Worm (Caenorhabditis elegans) whole organism, L4 larva: ENCODE data around the gene npp-8.
A peak's percentile ranks its signal among the peaks of the same experiment; 100 is the strongest.

Experiments used
- D1046.2 ChIP-seq: fragments of 200-800 bp; sonication (Bioruptor generic); IDR thresholded peaks from 2 replicates; pipeline ENCODE4 v1.3.6; 2022; ENCODE audit warnings: missing genetic modification characterization, missing compliant biosample characterization
- F10B5.3 ChIP-seq: sonication (generic microtip); optimal IDR thresholded peaks from 2 replicates; lab custom pipeline; 2016; ENCODE audit warnings: mild to moderate bottlenecking, missing genetic modification characterization, missing compliant biosample characterization
- F37D6.2 ChIP-seq: sonication (generic microtip); optimal IDR thresholded peaks from 2 replicates; lab custom pipeline; 2016; ENCODE audit warnings: mild to moderate bottlenecking, missing genetic modification characterization, missing compliant biosample characterization
- F49E8.2 ChIP-seq: sonication (generic microtip); optimal IDR thresholded peaks from 2 replicates; lab custom pipeline; 2016; ENCODE audit warnings: missing compliant biosample characterization, mild to moderate bottlenecking, missing genetic modification characterization, borderline replicate concordance
- R02D3.7 ChIP-seq: fragments of 150-350 bp; sonication (generic microtip); optimal IDR thresholded peaks from 3 replicates; lab custom pipeline; 2014; ENCODE audit warnings: missing biosample characterization, missing genetic modification characterization
- T26A8.4 ChIP-seq: fragments of 200-800 bp; sonication (Bioruptor generic); IDR thresholded peaks from 2 replicates; pipeline ENCODE4 v1.3.6; 2022; ENCODE audit warnings: missing genetic modification characterization, missing compliant biosample characterization
- Y5F2A.4 ChIP-seq: fragments of 200-800 bp; sonication (Bioruptor generic); optimal IDR thresholded peaks from 2 replicates; lab custom pipeline; 2018; ENCODE audit warnings: mild to moderate bottlenecking, missing genetic modification characterization, missing compliant biosample characterization
- Y75B8A.6 ChIP-seq: fragments of 200-800 bp; sonication (Bioruptor generic); IDR thresholded peaks from 2 replicates; pipeline ENCODE4 v1.3.6; 2022; ENCODE audit warnings: missing genetic modification reagents, missing genetic modification characterization, missing compliant biosample characterization
- aha-1 ChIP-seq: fragments of 150-350 bp; peaks from one replicate; lab custom pipeline; 2014; ENCODE audit warnings: missing biosample characterization, missing genetic modification characterization
- aly-2 ChIP-seq: sonication (generic microtip); optimal IDR thresholded peaks from 2 replicates; lab custom pipeline; 2018; ENCODE audit warnings: missing biosample characterization, missing genetic modification characterization
- ama-1 ChIP-seq: fragments of 150-350 bp; optimal IDR thresholded peaks from 2 replicates; lab custom pipeline; 2014; ENCODE audit warnings: inconsistent platforms, mixed read lengths
- arid-1 ChIP-seq: fragments of 200-800 bp; sonication (Bioruptor generic); conservative IDR thresholded peaks from 2 replicates; pipeline ENCODE4 v1.3.6; 2022; ENCODE audit warnings: missing genetic modification reagents, missing genetic modification characterization, missing compliant biosample characterization
- ceh-20 ChIP-seq: fragments of 200-800 bp; sonication (Bioruptor generic); IDR thresholded peaks from 2 replicates; pipeline ENCODE4 v1.3.6; 2022; ENCODE audit warnings: missing genetic modification reagents, missing genetic modification characterization, missing compliant biosample characterization
- ceh-28 ChIP-seq: fragments of 150-350 bp; optimal IDR thresholded peaks from 2 replicates; lab custom pipeline; 2014; ENCODE audit warnings: missing biosample characterization, missing genetic modification reagents, missing genetic modification characterization
- ceh-44 ChIP-seq: fragments of 200-800 bp; sonication (Bioruptor generic); IDR thresholded peaks from 2 replicates; pipeline ENCODE4 v1.3.6; 2022; ENCODE audit warnings: missing genetic modification reagents, missing genetic modification characterization, missing compliant biosample characterization
- ceh-62 ChIP-seq: sonication (generic microtip); optimal IDR thresholded peaks from 2 replicates; lab custom pipeline; 2017; ENCODE audit warnings: missing biosample characterization, missing genetic modification characterization
- cey-2 ChIP-seq: sonication (generic microtip); optimal IDR thresholded peaks from 3 replicates; lab custom pipeline; 2017; ENCODE audit warnings: missing genetic modification characterization, mild to moderate bottlenecking, missing compliant biosample characterization, antibody characterized with exemption, borderline replicate concordance; ENCODE audit not compliant: insufficient read depth
- ctbp-1 ChIP-seq: fragments of 200-800 bp; sonication (Bioruptor generic); IDR thresholded peaks from 2 replicates; pipeline ENCODE4 v1.3.6; 2022; ENCODE audit warnings: missing genetic modification reagents, missing genetic modification characterization, missing compliant biosample characterization
- daf-12 ChIP-seq: fragments of 150-350 bp; optimal IDR thresholded peaks from 2 replicates; lab custom pipeline; 2014; ENCODE audit warnings: missing biosample characterization, missing genetic modification reagents, missing genetic modification characterization
- dmd-6 ChIP-seq: fragments of 200-800 bp; sonication (Bioruptor generic); IDR thresholded peaks from 2 replicates; pipeline ENCODE4 v1.3.6; 2022; ENCODE audit warnings: missing genetic modification reagents, missing genetic modification characterization, missing compliant biosample characterization
- dpl-1 ChIP-seq: fragments of 150-350 bp; optimal IDR thresholded peaks from 2 replicates; lab custom pipeline; 2014; ENCODE audit warnings: missing biosample characterization, missing genetic modification reagents, missing genetic modification characterization
- dve-1 ChIP-seq: sonication (generic microtip); optimal IDR thresholded peaks from 2 replicates; lab custom pipeline; 2017; ENCODE audit warnings: antibody characterized with exemption, mild to moderate bottlenecking, missing genetic modification characterization, missing compliant biosample characterization; ENCODE audit not compliant: insufficient read depth
- egl-27 ChIP-seq: sonication (generic microtip); optimal IDR thresholded peaks from 3 replicates; lab custom pipeline; 2017; ENCODE audit warnings: missing biosample characterization, missing genetic modification reagents, missing genetic modification characterization
- egl-43 ChIP-seq: fragments of 200-800 bp; sonication (Bioruptor generic); IDR thresholded peaks from 2 replicates; pipeline ENCODE4 v1.3.6; 2022; ENCODE audit warnings: missing genetic modification reagents, missing genetic modification characterization, missing compliant biosample characterization
- fos-1 ChIP-seq: fragments of 150-350 bp; optimal IDR thresholded peaks from 2 replicates; lab custom pipeline; 2014; ENCODE audit warnings: missing biosample characterization, missing genetic modification characterization
- gei-8 ChIP-seq: fragments of 200-800 bp; sonication (Bioruptor generic); optimal IDR thresholded peaks from 2 replicates; lab custom pipeline; 2018; ENCODE audit warnings: mild to moderate bottlenecking, missing genetic modification characterization, missing compliant biosample characterization
- lin-1 ChIP-seq: fragments of 200-800 bp; sonication (Bioruptor generic); IDR thresholded peaks from 2 replicates; pipeline ENCODE4 v1.3.6; 2022; ENCODE audit warnings: missing genetic modification reagents, missing genetic modification characterization, missing compliant biosample characterization
- lin-38 ChIP-seq: fragments of 200-800 bp; sonication (Bioruptor generic); IDR thresholded peaks from 2 replicates; pipeline ENCODE4 v1.3.6; 2022; ENCODE audit warnings: missing genetic modification reagents, missing genetic modification characterization, missing compliant biosample characterization
- lir-3 ChIP-seq: sonication (generic microtip); optimal IDR thresholded peaks from 2 replicates; lab custom pipeline; 2016; ENCODE audit warnings: mild to moderate bottlenecking, missing genetic modification characterization, missing compliant biosample characterization
- madf-9 ChIP-seq: fragments of 200-800 bp; sonication (Bioruptor generic); conservative IDR thresholded peaks from 2 replicates; pipeline ENCODE4 v1.3.6; 2022; ENCODE audit warnings: missing genetic modification reagents, missing genetic modification characterization, missing compliant biosample characterization
- mep-1 ChIP-seq: fragments of 150-350 bp; sonication (generic microtip); optimal IDR thresholded peaks from 3 replicates; lab custom pipeline; 2014; ENCODE audit warnings: missing biosample characterization, missing genetic modification characterization
- mes-2 ChIP-seq: sonication (generic microtip); optimal IDR thresholded peaks from 2 replicates; lab custom pipeline; 2016; ENCODE audit warnings: missing genotype, mild to moderate bottlenecking, missing genetic modification characterization, missing compliant biosample characterization; ENCODE audit not compliant: poor library complexity, severe bottlenecking
- mxl-2 ChIP-seq: fragments of 200-800 bp; sonication (Bioruptor generic); conservative IDR thresholded peaks from 2 replicates; pipeline ENCODE4 v1.3.6; 2022; ENCODE audit warnings: missing genetic modification reagents, missing genetic modification characterization, missing compliant biosample characterization
- nhr-11 ChIP-seq: fragments of 150-350 bp; optimal IDR thresholded peaks from 2 replicates; lab custom pipeline; 2014; ENCODE audit warnings: missing biosample characterization, missing genetic modification characterization
- nhr-28 ChIP-seq: fragments of 150-350 bp; optimal IDR thresholded peaks from 2 replicates; lab custom pipeline; 2014; ENCODE audit warnings: missing biosample characterization, missing genetic modification characterization
- nhr-41 ChIP-seq: fragments of 200-800 bp; sonication (Bioruptor generic); IDR thresholded peaks from 2 replicates; pipeline ENCODE4 v1.3.6; 2022; ENCODE audit warnings: missing genetic modification reagents, missing genetic modification characterization, missing compliant biosample characterization
- nhr-42 ChIP-seq: fragments of 200-800 bp; sonication (Bioruptor generic); IDR thresholded peaks from 2 replicates; pipeline ENCODE4 v1.3.6; 2022; ENCODE audit warnings: missing genetic modification characterization, missing compliant biosample characterization
- nhr-6 ChIP-seq: fragments of 150-350 bp; optimal IDR thresholded peaks from 2 replicates; lab custom pipeline; 2014; ENCODE audit warnings: missing biosample characterization, missing genetic modification characterization
- php-3 ChIP-seq: fragments of 200-800 bp; sonication (Bioruptor generic); IDR thresholded peaks from 2 replicates; pipeline ENCODE4 v1.3.6; 2022; ENCODE audit warnings: missing genetic modification reagents, missing genetic modification characterization, missing compliant biosample characterization
- rbr-2 ChIP-seq: sonication (generic microtip); optimal IDR thresholded peaks from 2 replicates; lab custom pipeline; 2016; ENCODE audit warnings: missing genotype, missing genetic modification characterization, missing compliant biosample characterization
- sdz-12 ChIP-seq: fragments of 200-800 bp; sonication (Bioruptor generic); optimal IDR thresholded peaks from 2 replicates; lab custom pipeline; 2018; ENCODE audit warnings: mild to moderate bottlenecking, missing genetic modification characterization, missing compliant biosample characterization
- set-16 ChIP-seq: fragments of 200-800 bp; sonication (Bioruptor generic); IDR thresholded peaks from 2 replicates; pipeline ENCODE4 v1.3.6; 2022; ENCODE audit warnings: missing genetic modification reagents, missing genetic modification characterization, missing compliant biosample characterization
- snpc-4 ChIP-seq: fragments of 150-350 bp; optimal IDR thresholded peaks from 2 replicates; lab custom pipeline; 2014; ENCODE audit warnings: missing biosample characterization, missing genetic modification characterization
- unc-130 ChIP-seq: sonication (generic microtip); optimal IDR thresholded peaks from 2 replicates; lab custom pipeline; 2016; ENCODE audit warnings: missing genetic modification reagents, missing genetic modification characterization, missing compliant biosample characterization
- unc-62 ChIP-seq, 3 experiments: fragments of 150-350 bp in 1 of 3; sonication (generic microtip); optimal IDR thresholded peaks in 2 of 3; peaks in 1 of 3; 1 replicate in 1 of 3; 2 replicates in 2 of 3; lab custom pipeline; 2014 to 2017; ENCODE audit warnings: missing biosample characterization in 3 of 3, missing genetic modification characterization in 3 of 3, missing genetic modification reagents in 3 of 3, missing genotype in 1 of 3
- vab-7 ChIP-seq: fragments of 200-800 bp; sonication (Bioruptor generic); IDR thresholded peaks from 2 replicates; pipeline ENCODE4 v1.3.6; 2022; ENCODE audit warnings: missing genetic modification reagents, missing genetic modification characterization, missing compliant biosample characterization
- zag-1 ChIP-seq: fragments of 150-350 bp; optimal IDR thresholded peaks from 2 replicates; lab custom pipeline; 2014; ENCODE audit warnings: missing biosample characterization, missing genetic modification characterization
- zfp-3 ChIP-seq: fragments of 200-800 bp; sonication (Bioruptor generic); conservative IDR thresholded peaks from 2 replicates; pipeline ENCODE4 v1.3.6; 2022; ENCODE audit warnings: missing genetic modification reagents, missing genetic modification characterization, missing compliant biosample characterization
- zip-11 ChIP-seq: fragments of 200-800 bp; sonication (Bioruptor generic); IDR thresholded peaks from 2 replicates; pipeline ENCODE4 v1.3.6; 2022; ENCODE audit warnings: missing genetic modification characterization, missing compliant biosample characterization
- zip-2 ChIP-seq: fragments of 150-350 bp; optimal IDR thresholded peaks from 2 replicates; lab custom pipeline; 2014; ENCODE audit warnings: missing biosample characterization, missing genetic modification characterization
- ztf-11 ChIP-seq: fragments of 150-350 bp; optimal IDR thresholded peaks from 2 replicates; lab custom pipeline; 2014; ENCODE audit warnings: missing biosample characterization, missing genetic modification characterization

The npp-8 gene

DNA sequence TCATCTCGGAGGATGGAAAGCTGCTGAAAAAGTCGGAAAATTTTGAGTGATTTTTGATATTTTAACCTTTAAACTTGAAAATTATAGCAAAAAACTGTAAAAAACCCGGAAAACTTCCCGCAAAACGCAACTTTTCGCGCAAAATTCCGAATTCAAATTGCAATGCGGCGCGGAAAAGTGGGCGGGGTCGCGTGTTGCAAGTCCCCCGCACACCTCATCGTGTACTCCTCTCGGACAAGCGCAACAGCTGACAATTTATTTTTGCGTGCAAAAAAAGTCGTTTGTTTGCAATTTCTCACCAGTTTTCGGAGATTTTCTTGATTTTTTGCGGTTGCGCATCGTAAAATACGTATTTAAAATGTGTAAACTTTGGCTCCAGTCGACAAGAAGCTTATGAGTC lies at the start of gene npp-8:
Gene npp-8, minus strand, starts transcription at position 23 of the 400 bp plus-strand sequence.
- no peak for TF ChIP-seq nhr-41
- peak; percentile 74 for TF ChIP-seq vab-7 (GFP tag; lab: Robert Waterston, UW)
- TF ChIP-seq mxl-2 (GFP tag; lab: Robert Waterston, UW), result 0 out of 2 replicates have a peak, but pooled peaks have one; percentile 48
- peak; percentile 74; the same call in 1 of the 2 replicates for TF ChIP-seq ctbp-1 (GFP tag; lab: Robert Waterston, UW)
- TF ChIP-seq F10B5.3 (tag; lab: Kevin White, UChicago), result peak; percentile 33
- 0 out of 2 replicates have a peak, but pooled peaks have one; percentile 22 for TF ChIP-seq ceh-44 (GFP tag; lab: Robert Waterston, UW)
- TF ChIP-seq unc-62 (GFP tag; optimal IDR thresholded peaks at IDR 0.05 in 1 of 2; lab: Kevin White, UChicago), result peak in 1 of 2 experiments; percentile 98
- no peak for TF ChIP-seq unc-62 (tag; optimal IDR thresholded peaks at IDR 0.05; lab: Kevin White, UChicago)
- no peak for TF ChIP-seq Y75B8A.6 (GFP tag; lab: Robert Waterston, UW)
- TF ChIP-seq aha-1 (tag; lab: Kevin White, UChicago), result peak; percentile 56
- no peak for TF ChIP-seq zip-2 (tag; lab: Kevin White, UChicago)
- TF ChIP-seq fos-1, result no peak
- TF ChIP-seq zag-1 (tag; lab: Kevin White, UChicago), result no peak
- TF ChIP-seq ceh-28 (tag; lab: Kevin White, UChicago), result no peak
- peak; percentile 78 for TF ChIP-seq madf-9 (GFP tag; lab: Robert Waterston, UW)
- no peak for TF ChIP-seq ceh-62
- peak; percentile 90 for TF ChIP-seq mep-1 (tag; lab: Kevin White, UChicago)
- TF ChIP-seq aly-2 (tag; lab: Kevin White, UChicago), result no peak
- TF ChIP-seq daf-12 (tag; lab: Kevin White, UChicago), result no peak
- TF ChIP-seq php-3 (GFP tag; lab: Robert Waterston, UW), result peak; percentile 59
- no peak for TF ChIP-seq zip-11
- TF ChIP-seq arid-1 (GFP tag; lab: Robert Waterston, UW), result peak; percentile 90
- peak; percentile 88 for TF ChIP-seq rbr-2 (tag; lab: Kevin White, UChicago)
- TF ChIP-seq nhr-42 (GFP tag; lab: Robert Waterston, UW), result peak; percentile 69; the same call in 1 of the 2 replicates
- TF ChIP-seq ceh-20 (GFP tag; lab: Robert Waterston, UW), result peak; percentile 82
- no peak for TF ChIP-seq snpc-4 (tag; lab: Kevin White, UChicago)
- no peak for TF ChIP-seq Y5F2A.4 (GFP tag; lab: Kevin White, UChicago)
- peak; percentile 50; the same call in 1 of the 2 replicates for TF ChIP-seq lin-1 (GFP tag; lab: Robert Waterston, UW)
- TF ChIP-seq D1046.2, result peak; percentile 90
- TF ChIP-seq zfp-3 (GFP tag; lab: Robert Waterston, UW), result peak; percentile 68; the same call in 1 of the 2 replicates
- no peak for TF ChIP-seq lir-3 (tag; lab: Kevin White, UChicago)
- TF ChIP-seq ztf-11 (tag; lab: Kevin White, UChicago), result no peak
- TF ChIP-seq dpl-1 (GFP tag; lab: Kevin White, UChicago), result peak; percentile 89
- peak; percentile 90 for TF ChIP-seq lin-38
- peak; percentile 56 for TF ChIP-seq nhr-6 (tag; lab: Kevin White, UChicago)
- TF ChIP-seq mes-2, result peak; percentile 97
- peak; percentile 62 for TF ChIP-seq nhr-28 (tag; lab: Kevin White, UChicago)
- TF ChIP-seq set-16 (GFP tag; lab: Robert Waterston, UW), result 0 out of 2 replicates have a peak, but pooled peaks have one; percentile 26
- TF ChIP-seq dmd-6 (GFP tag; lab: Robert Waterston, UW), result peak; percentile 79
- peak; percentile 62 for TF ChIP-seq ama-1
- peak; percentile 40 for TF ChIP-seq gei-8
- TF ChIP-seq sdz-12 (GFP tag; lab: Kevin White, UChicago), result no peak
- TF ChIP-seq R02D3.7, result no peak
- peak; percentile 86 for TF ChIP-seq T26A8.4 (GFP tag; lab: Robert Waterston, UW)
- TF ChIP-seq F37D6.2 (tag; lab: Kevin White, UChicago), result peak; percentile 59
- no peak for TF ChIP-seq egl-27 (tag; lab: Kevin White, UChicago)
- TF ChIP-seq nhr-11 (tag; lab: Kevin White, UChicago), result peak; percentile 59
- peak; percentile 70 for TF ChIP-seq F49E8.2 (tag; lab: Kevin White, UChicago)
- peak; percentile 93 for TF ChIP-seq unc-130 (GFP tag; lab: Kevin White, UChicago)
- TF ChIP-seq egl-43 (GFP tag; lab: Robert Waterston, UW), result peak; percentile 61; the same call in 1 of the 2 replicates
- no peak for TF ChIP-seq cey-2 (tag; lab: Kevin White, UChicago)
- peak; percentile 91 for TF ChIP-seq dve-1 (tag; lab: Kevin White, UChicago)
